Fruit fly (Drosophila melanogaster): Measurements from ENCODE around the gene Eig71Eh.

- TF ChIP-seq psq (optimal IDR thresholded peaks at IDR 0.05) (no peak), h (optimal IDR thresholded peaks at IDR 0.05) (no peak)
Measured at dm6 chr3L:15692388-15692787, 33.1 kb upstream of the Eig71Eh start.

Measured in Kc167 (cell line).